Worm (Caenorhabditis elegans): ENCODE data around the gene sor-3.

DNA sequence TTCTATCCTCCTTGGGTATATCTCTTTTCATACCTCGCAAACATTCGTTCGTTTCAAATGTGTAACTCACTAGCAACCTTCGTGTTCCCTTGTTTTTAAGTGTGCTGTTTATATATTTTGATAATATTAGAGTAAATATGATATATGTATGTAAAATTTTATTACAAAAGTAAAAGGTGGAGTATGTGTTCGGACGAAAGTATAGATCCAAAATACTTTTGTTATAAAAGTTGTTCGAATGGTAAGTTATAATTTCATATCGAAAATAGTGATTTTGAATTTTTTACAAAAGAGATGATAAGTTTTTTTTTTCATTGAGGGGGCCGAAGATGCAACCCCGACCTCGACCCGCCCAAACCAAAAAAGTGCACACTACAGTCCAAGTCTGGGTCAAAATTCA, 4.4 kb downstream of the sor-3 start, which contains the start of gene C04E7.1:
- no peak for TF ChIP-seq peb-1 (tag; optimal IDR thresholded peaks at IDR 0.05)
- TF ChIP-seq unc-39 (tag; optimal IDR thresholded peaks at IDR 0.05): no peak
- TF ChIP-seq nhr-12 (tag; optimal IDR thresholded peaks at IDR 0.05): no peak
- no peak for TF ChIP-seq lin-39 (tag; optimal IDR thresholded peaks at IDR 0.05)
- no peak for TF ChIP-seq nhr-25 (tag; optimal IDR thresholded peaks at IDR 0.05)
- TF ChIP-seq elt-3 (tag; optimal IDR thresholded peaks at IDR 0.05): no peak
- TF ChIP-seq egl-27 (tag; optimal IDR thresholded peaks at IDR 0.05): no peak
- TF ChIP-seq nhr-23 (tag; optimal IDR thresholded peaks at IDR 0.05): no peak
- TF ChIP-seq ztf-11 (tag; optimal IDR thresholded peaks at IDR 0.05): no peak
- TF ChIP-seq mab-5 (tag; optimal IDR thresholded peaks at IDR 0.05): no peak
- TF ChIP-seq mdl-1 (tag; optimal IDR thresholded peaks at IDR 0.05): no peak
- no peak for TF ChIP-seq lin-13 (GFP tag; optimal IDR thresholded peaks at IDR 0.05)
